Fruit fly (Drosophila melanogaster) ovary, adult (tissue): ENCODE results near the gene CG32483.

Source experiments
- CG17801 ChIP-seq: fragments of 200-800 bp; optimal IDR thresholded peaks from 2 replicates; lab custom pipeline; 2019; ENCODE audit warnings: missing biosample characterization, mild to moderate bottlenecking, missing genetic modification characterization, moderate library complexity; ENCODE audit not compliant: partially characterized antibody

The CG32483 gene

DNA sequence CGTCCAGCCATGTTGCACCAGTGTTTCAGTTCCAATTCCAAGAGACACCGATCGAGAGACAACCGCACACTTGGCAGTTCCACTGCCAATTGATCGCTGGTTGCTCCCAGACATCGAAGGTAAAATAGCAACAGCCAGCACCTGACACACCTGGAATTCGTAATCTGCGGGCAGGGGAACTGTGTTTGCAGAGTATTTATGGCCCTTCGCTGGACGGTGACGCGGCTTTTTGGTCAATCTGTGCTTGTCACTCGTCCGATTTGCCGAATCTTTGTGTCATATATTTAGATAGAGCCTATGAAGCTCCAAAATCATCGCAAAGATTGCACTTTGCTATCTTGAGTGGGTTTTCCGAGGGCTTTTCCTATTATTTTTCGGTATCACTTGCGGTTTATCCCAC is 2.0 kb downstream of the CG32483 start, which contains the start of gene hiro:
Gene hiro (minus strand): TSS at position 101 of the 400 bp plus-strand sequence.
- TF ChIP-seq CG17801 = no peak

dm6 chr3L:685441-685804 is 4.5 kb downstream of the CG32483 start, which contains the start of gene ebd1:
Gene ebd1 (minus strand): TSS chr3L:685549.
- TF ChIP-seq CG17801 = no peak

DNA sequence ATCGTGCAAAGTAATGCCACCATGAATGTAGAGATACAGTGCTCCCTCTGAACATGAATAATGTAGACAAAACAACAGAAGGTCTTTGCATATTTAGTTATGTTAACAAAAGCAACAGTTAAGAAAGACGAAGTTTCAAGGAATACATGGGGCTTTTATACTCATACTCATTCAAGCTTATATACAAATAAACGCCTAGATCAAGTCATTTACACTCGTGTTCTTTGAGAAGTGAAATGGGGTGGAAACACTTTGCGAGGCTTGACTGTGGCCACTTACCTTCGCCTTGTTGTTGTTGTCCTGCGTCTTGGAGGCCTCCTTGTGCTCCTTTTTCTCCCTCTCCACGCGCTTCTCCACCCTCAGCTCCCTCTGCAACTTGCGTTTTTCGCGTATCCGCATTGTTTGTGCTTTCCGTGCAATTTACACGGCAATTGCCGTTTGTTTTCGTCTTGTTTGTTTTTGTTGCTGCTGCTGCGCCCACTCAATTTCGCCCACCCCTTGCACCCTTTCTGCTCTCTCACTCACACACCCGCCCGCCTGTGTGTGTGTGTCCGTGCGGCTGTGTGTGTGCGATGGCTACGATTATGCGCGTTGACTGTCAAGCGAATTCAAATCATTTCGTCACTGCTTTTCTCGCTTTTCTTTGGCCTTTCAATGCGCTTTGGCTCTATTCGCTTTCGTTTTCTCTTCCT is 5.0 kb downstream of the CG32483 start:
- no peak for TF ChIP-seq CG17801

- TF ChIP-seq CG17801 = no peak
Observed at dm6 chr3L:682420-682882, 7.4 kb downstream of the CG32483 start, which contains the start of gene CG3386. Gene CG3386 (minus strand): TSS chr3L:682470.

DNA sequence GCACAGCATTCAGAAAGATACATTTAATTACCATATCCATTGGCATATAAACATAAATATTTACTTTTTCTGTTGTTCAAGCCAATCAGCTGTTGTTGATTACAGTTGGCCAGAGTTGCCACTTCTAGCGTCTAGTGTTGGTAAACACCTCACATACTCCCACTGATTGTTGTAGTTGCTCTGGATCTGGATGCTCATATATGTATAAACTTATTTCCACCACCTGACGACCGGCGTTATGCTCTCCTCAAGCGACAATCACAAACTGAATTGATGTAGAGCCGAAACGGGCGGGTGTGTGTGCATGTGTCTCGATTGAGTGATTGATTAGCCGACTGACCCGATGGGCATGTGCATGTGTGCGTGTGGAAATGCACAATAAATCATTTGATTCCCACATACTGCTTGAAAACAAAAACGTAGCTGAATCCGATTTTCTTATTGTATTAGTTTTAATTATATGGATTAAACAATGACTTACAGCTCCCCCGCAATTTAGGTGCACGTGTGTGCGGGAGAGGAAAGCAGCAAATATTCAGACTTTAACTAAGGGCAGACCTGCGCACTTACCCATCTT is 8.0 kb downstream of the CG32483 start:
- TF ChIP-seq CG17801 = peak; percentile 49

DNA sequence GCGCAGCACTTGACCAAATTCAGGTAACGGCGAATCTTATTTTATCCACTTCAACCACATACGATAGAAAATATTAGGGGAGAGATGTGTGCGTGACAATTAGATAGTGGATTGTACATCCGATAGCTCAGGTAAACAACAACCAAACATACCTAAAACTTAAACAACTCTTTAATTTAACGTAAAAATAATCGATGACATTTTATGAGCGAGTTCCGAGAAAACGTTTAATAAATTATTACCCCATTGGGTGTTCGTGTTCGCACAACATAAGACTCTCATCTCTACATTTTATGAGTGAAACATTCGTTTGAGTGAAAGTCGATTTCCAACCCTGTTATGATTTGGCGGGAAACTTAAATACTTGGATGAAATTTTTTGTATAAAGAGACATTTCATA is 9.6 kb downstream of the CG32483 start, which contains the start of gene CG17129:
Gene CG17129 (minus strand): TSS at position 69 of the 400 bp plus-strand sequence.
- TF ChIP-seq CG17801 = peak; percentile 70

dm6 chr3L:675856-676255 is 14.0 kb downstream of the CG32483 start:
- TF ChIP-seq CG17801 = no peak

- TF ChIP-seq CG17801 = no peak
Observed at dm6 chr3L:673324-673723, 16.6 kb downstream of the CG32483 start.

dm6 chr3L:666544-666943 is 23.3 kb downstream of the CG32483 start:
- TF ChIP-seq CG17801 = no peak

DNA sequence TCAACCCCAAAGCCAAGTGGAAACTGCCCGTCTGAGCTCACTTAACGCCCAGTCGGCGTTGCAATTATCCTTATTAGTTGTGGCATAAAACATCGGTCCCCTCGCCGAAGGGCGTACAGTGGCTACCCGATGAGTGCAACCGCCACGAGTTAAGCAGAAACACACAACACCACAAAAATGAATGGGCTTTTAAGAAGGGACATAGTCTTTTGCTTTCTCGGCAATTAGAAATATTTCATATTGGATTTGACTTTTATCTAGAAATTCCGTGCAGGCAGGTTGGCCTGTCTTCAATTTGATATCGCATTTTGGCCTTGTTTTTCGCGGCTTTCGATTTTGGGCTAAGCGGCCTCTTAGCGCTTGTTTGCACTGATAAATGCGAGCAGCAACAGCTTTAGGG is 26.0 kb downstream of the CG32483 start:
- no peak for TF ChIP-seq CG17801

DNA sequence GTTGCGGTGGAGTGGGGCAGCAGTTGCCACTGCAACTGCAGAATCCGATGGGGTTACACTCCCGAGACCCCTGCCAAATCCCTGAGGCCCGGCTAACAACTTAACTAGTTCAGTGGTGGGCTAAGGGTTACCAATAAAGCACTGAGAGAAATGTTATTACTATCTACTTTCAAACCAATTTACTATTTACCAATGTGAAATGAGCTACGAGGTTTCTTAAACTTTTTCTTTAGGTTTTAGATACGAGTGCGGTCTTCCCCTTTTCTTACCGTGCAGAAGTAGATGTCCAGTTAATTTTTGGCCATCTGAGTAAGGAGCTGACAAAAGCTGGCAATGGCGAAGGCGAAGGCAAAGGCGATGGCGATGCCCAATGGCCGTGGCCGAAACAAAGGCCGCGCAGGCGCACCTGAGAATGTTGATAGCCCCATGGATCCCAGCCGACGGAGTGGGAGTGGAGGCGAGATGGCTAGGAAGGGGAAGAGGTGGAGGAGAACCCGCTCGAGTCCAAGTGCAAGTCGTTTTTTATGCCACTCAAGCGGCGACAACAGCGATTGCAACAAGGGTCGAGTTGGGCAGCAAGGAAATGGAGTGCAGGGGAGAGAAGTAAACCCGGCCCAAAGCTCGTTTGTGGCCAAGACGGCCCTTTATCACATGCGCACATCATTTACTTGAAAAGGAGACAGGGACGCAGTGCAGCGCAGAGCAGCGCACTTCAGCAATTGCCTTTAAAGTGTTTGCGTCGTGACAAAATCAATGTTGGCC is 29.4 kb downstream of the CG32483 start:
- TF ChIP-seq CG17801 = no peak

DNA sequence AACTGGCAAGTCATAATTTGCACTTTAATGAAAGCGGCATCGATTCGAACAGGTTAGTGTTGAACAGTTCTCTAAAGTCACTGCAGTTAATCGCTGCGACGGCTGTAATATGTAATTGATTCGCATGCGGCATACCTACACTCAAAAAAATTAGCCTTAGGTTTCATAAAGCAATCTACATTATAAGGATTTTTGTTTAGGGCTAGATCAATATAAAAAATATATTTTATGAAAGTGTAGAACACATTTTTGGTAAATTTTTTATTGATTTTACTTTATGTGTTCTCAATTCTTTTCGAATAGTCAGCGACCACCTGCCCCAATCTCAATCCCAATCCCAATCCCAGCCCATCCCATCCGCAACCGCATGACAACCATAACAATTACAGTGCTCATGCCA is 31.6 kb downstream of the CG32483 start:
- TF ChIP-seq CG17801 = no peak

dm6 chr3L:654019-654418 is 35.9 kb downstream of the CG32483 start, which contains the start of the genes MED30 and Rev1:
Gene MED30 (minus strand): TSS chr3L:654089.
Gene Rev1 (plus strand): TSS chr3L:654363.
- peak; percentile 95 for TF ChIP-seq CG17801

- TF ChIP-seq CG17801 = no peak
Observed at dm6 chr3L:652637-653036, 37.2 kb downstream of the CG32483 start, which contains the start of gene CG3402. Gene CG3402 (minus strand): TSS chr3L:652881.

dm6 chr3L:649025-649769 is 40.7 kb downstream of the CG32483 start:
- no peak for TF ChIP-seq CG17801
